Fruit fly (Drosophila melanogaster): Measurements from ENCODE around the gene Aduk.

DNA sequence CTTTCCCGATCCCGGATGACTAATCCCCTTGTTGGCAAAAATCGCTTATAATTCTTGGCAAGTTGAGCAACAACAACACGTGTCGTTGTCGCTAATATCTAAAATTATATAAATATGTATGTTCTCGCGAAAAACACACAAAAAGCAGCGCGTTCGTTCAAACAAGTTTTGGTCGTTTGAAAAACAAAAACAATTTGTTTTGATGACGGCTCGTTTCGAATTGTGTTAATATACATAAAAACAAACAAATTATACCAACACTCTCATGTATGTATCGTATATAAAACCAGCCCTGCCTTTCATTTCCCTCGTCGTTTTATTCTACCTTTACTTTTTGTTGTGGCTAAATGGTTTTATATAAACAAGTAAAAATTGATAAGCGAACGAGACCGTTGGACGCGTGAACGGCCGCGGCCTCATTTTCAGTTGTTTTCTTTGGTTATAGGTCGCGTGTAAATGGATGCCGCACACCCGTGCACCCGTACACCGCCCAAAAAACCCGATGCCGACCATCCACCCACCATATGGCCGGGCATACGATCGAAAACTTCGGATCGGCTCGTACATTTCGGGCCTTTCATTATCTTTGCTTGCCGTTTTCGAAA is 9.8 kb upstream of the Aduk start:
- TF ChIP-seq usp (GFP tag; optimal IDR thresholded peaks at IDR 0.05) (no peak), pan (optimal IDR thresholded peaks at IDR 0.05) (peak; percentile 20), EcR (GFP tag; optimal IDR thresholded peaks at IDR 0.05) (no peak), psq (optimal IDR thresholded peaks at IDR 0.05) (no peak), CG8478 (optimal IDR thresholded peaks at IDR 0.05) (no peak)
